Fruit fly (Drosophila melanogaster): ENCODE data around the gene CG11865.

The CG11865 gene

DNA sequence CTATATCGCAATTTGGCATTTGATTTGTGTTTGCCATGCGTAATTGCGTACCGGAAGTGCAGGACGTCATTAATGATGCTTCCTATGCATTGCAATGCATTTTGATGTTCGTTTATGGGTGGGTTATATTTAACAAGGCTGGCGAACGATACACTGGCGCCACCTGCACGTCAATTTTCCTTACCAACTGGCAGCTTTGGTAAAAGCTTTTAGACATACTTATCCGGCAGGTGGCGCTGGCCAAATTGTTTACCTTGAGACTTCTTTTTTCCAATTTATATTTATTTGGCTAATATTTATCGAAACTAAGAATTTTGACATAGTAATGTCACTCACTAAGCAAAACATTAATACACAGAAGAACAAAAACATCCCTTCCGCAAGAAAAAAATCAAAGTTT is 27.0 kb downstream of the CG11865 start:
- peak; percentile 23 for TF ChIP-seq Hr39 (GFP tag; optimal IDR thresholded peaks at IDR 0.05)
- TF ChIP-seq CG31627 (GFP tag; optimal IDR thresholded peaks at IDR 0.05) = peak; percentile 37
- TF ChIP-seq acj6 (GFP tag; optimal IDR thresholded peaks at IDR 0.05) = no peak
- no peak for TF ChIP-seq CG16779 (tag; optimal IDR thresholded peaks at IDR 0.05)
- TF ChIP-seq CG34406 (GFP tag; optimal IDR thresholded peaks at IDR 0.05) = no peak
- TF ChIP-seq CG10669 (GFP tag; optimal IDR thresholded peaks at IDR 0.05) = no peak
- no peak for TF ChIP-seq topi (GFP tag; optimal IDR thresholded peaks at IDR 0.05)
- no peak for TF ChIP-seq spab (GFP tag; optimal IDR thresholded peaks at IDR 0.05)
- TF ChIP-seq Smox (GFP tag; optimal IDR thresholded peaks at IDR 0.05) = no peak
- TF ChIP-seq fd59A (GFP tag; optimal IDR thresholded peaks at IDR 0.05) = no peak
- TF ChIP-seq CG11902 (GFP tag; optimal IDR thresholded peaks at IDR 0.05) = no peak
- TF ChIP-seq CG8119 (GFP tag; IDR thresholded peaks at IDR 0.05) = no peak
- TF ChIP-seq esn (GFP tag; optimal IDR thresholded peaks at IDR 0.05) = no peak
- TF ChIP-seq fkh (GFP tag; optimal IDR thresholded peaks at IDR 0.05) = no peak
- no peak for TF ChIP-seq salr (GFP tag; optimal IDR thresholded peaks at IDR 0.05)
- no peak for TF ChIP-seq CG3032 (tag; optimal IDR thresholded peaks at IDR 0.05)
- TF ChIP-seq Hr38 (GFP tag; optimal IDR thresholded peaks at IDR 0.05) = no peak
- no peak for TF ChIP-seq Sox15 (GFP tag; optimal IDR thresholded peaks at IDR 0.05)
- no peak for TF ChIP-seq CG11294 (GFP tag; IDR thresholded peaks at IDR 0.05)
- TF ChIP-seq lz (GFP tag; optimal IDR thresholded peaks at IDR 0.05) = peak; percentile 39
- TF ChIP-seq vri (GFP tag; optimal IDR thresholded peaks at IDR 0.05) = no peak
- peak; percentile 0 for TF ChIP-seq achi (GFP tag; optimal IDR thresholded peaks at IDR 0.05)
- no peak for TF ChIP-seq CG1621 (tag; optimal IDR thresholded peaks at IDR 0.05)
- TF ChIP-seq CG6792 (GFP tag; optimal IDR thresholded peaks at IDR 0.05) = no peak
- TF ChIP-seq svp (GFP tag) = peak; percentile 34
- TF ChIP-seq Lpt (GFP tag; optimal IDR thresholded peaks at IDR 0.05) = no peak
- TF ChIP-seq CG6163 (GFP tag; IDR thresholded peaks at IDR 0.05) = no peak
- TF ChIP-seq dac (GFP tag; optimal IDR thresholded peaks at IDR 0.05) = no peak
- TF ChIP-seq CG32006 (GFP tag; optimal IDR thresholded peaks at IDR 0.05) = no peak
- TF ChIP-seq Ets21C (GFP tag; optimal IDR thresholded peaks at IDR 0.05) = no peak
- no peak for TF ChIP-seq CG4318 (GFP tag; optimal IDR thresholded peaks at IDR 0.05)
- TF ChIP-seq CG6808 (GFP tag; optimal IDR thresholded peaks at IDR 0.05) = no peak
- TF ChIP-seq net (GFP tag; optimal IDR thresholded peaks at IDR 0.05) = no peak
- no peak for TF ChIP-seq Hr4 (GFP tag; optimal IDR thresholded peaks at IDR 0.05)
- TF ChIP-seq Sox102F (GFP tag; optimal IDR thresholded peaks at IDR 0.05) = no peak
- no peak for TF ChIP-seq Sox14 (GFP tag; optimal IDR thresholded peaks at IDR 0.05)
- TF ChIP-seq CG9139 (GFP tag; optimal IDR thresholded peaks at IDR 0.05) = no peak
- TF ChIP-seq CG11762 (GFP tag; optimal IDR thresholded peaks at IDR 0.05; ENCODE audit: insufficient read depth) = no peak
- no peak for TF ChIP-seq Blimp-1 (GFP tag; optimal IDR thresholded peaks at IDR 0.05)
- no peak for TF ChIP-seq OdsH (GFP tag; optimal IDR thresholded peaks at IDR 0.05)
- peak; percentile 24 for TF ChIP-seq cyc (GFP tag; optimal IDR thresholded peaks at IDR 0.05)
- no peak for TF ChIP-seq Ets96B (tag; optimal IDR thresholded peaks at IDR 0.05)
- TF ChIP-seq CG6276 (GFP tag; optimal IDR thresholded peaks at IDR 0.05) = no peak
- no peak for TF ChIP-seq Eip75B (GFP tag; optimal IDR thresholded peaks at IDR 0.05)
- no peak for TF ChIP-seq dsx (GFP tag; optimal IDR thresholded peaks at IDR 0.05; ENCODE audit: poor library complexity, severe bottlenecking)
- no peak for TF ChIP-seq ss (GFP tag; optimal IDR thresholded peaks at IDR 0.05)
- TF ChIP-seq Eip93F (GFP tag; optimal IDR thresholded peaks at IDR 0.05) = no peak
- no peak for TF ChIP-seq CG15336 (GFP tag; IDR thresholded peaks at IDR 0.05)
- peak; percentile 6 for TF ChIP-seq Met (GFP tag; optimal IDR thresholded peaks at IDR 0.05)
- no peak for TF ChIP-seq CG7368 (GFP tag; optimal IDR thresholded peaks at IDR 0.05)
- TF ChIP-seq CG6854 (GFP tag; optimal IDR thresholded peaks at IDR 0.05) = no peak
- no peak for TF ChIP-seq CG8319 (GFP tag; optimal IDR thresholded peaks at IDR 0.05)
- no peak for TF ChIP-seq CG3919 (GFP tag; optimal IDR thresholded peaks at IDR 0.05)

All from whole organism, prepupa.